Worm (Caenorhabditis elegans): ENCODE results near the gene kup-1.
A peak's percentile ranks its signal among the peaks of the same experiment; 100 is the strongest.

The kup-1 gene

ce11 chrV:12038783-12039182 is 1.9 kb downstream of the kup-1 start:
- TF ChIP-seq ceh-31 (tag; optimal IDR thresholded peaks at IDR 0.05) (peak; percentile 44), elt-2 (tag; optimal IDR thresholded peaks at IDR 0.05) (no peak), tbx-2 (tag; optimal IDR thresholded peaks at IDR 0.05) (peak; percentile 65), unc-86 (tag; optimal IDR thresholded peaks at IDR 0.05) (no peak), zip-5 (tag; optimal IDR thresholded peaks at IDR 0.05) (no peak), unc-55 (GFP tag; optimal IDR thresholded peaks at IDR 0.05) (no peak), C08G9.2 (tag; optimal IDR thresholded peaks at IDR 0.05) (peak; percentile 34), ahr-1 (tag; optimal IDR thresholded peaks at IDR 0.05) (no peak), eyg-1 (tag; optimal IDR thresholded peaks at IDR 0.05) (no peak), pros-1 (tag; optimal IDR thresholded peaks at IDR 0.05) (peak; percentile 46), ceh-34 (tag; optimal IDR thresholded peaks at IDR 0.05) (peak; percentile 37), lim-6 (tag; optimal IDR thresholded peaks at IDR 0.05) (no peak), pat-9 (tag; optimal IDR thresholded peaks at IDR 0.05) (no peak), pqm-1 (tag; optimal IDR thresholded peaks at IDR 0.05) (no peak), ceh-18 (tag; optimal IDR thresholded peaks at IDR 0.05) (peak; percentile 10), madf-2 (tag; optimal IDR thresholded peaks at IDR 0.05) (no peak), sdc-2 (tag; optimal IDR thresholded peaks at IDR 0.05) (peak; percentile 56), gmeb-2 (tag; optimal IDR thresholded peaks at IDR 0.05) (no peak), pha-4 (tag; optimal IDR thresholded peaks at IDR 0.05) (no peak), syd-9 (tag; optimal IDR thresholded peaks at IDR 0.05) (peak; percentile 51), ceh-24 (tag; optimal IDR thresholded peaks at IDR 0.05) (no peak), ceh-2 (tag; optimal IDR thresholded peaks at IDR 0.05) (peak; percentile 42), ceh-48 (tag; optimal IDR thresholded peaks at IDR 0.05) (no peak), hlh-30 (tag; optimal IDR thresholded peaks at IDR 0.05; ENCODE audit: insufficient read depth) (no peak), fax-1 (tag; optimal IDR thresholded peaks at IDR 0.05) (no peak), nhr-11 (tag; optimal IDR thresholded peaks at IDR 0.05) (no peak), mec-3 (tag; optimal IDR thresholded peaks at IDR 0.05; ENCODE audit: borderline replicate concordance) (no peak), ets-4 (tag; optimal IDR thresholded peaks at IDR 0.05) (no peak), sox-4 (tag; optimal IDR thresholded peaks at IDR 0.05) (no peak), hlh-15 (tag; optimal IDR thresholded peaks at IDR 0.05) (no peak), K09A11.1 (tag; optimal IDR thresholded peaks at IDR 0.05; ENCODE audit: insufficient read depth) (no peak), ceh-30 (tag; optimal IDR thresholded peaks at IDR 0.05) (no peak), odd-2 (tag; optimal IDR thresholded peaks at IDR 0.05) (no peak), unc-3 (GFP tag; conservative IDR thresholded peaks at IDR 0.05) (no peak), unc-3 (tag; optimal IDR thresholded peaks at IDR 0.05) (no peak), ceh-45 (GFP tag; IDR thresholded peaks at IDR 0.05) (no peak), fkh-6 (tag; optimal IDR thresholded peaks at IDR 0.05) (no peak), hlh-6 (tag; optimal IDR thresholded peaks at IDR 0.05) (peak; percentile 26), hlh-13 (GFP tag; optimal IDR thresholded peaks at IDR 0.05) (no peak), hlh-8 (tag; optimal IDR thresholded peaks at IDR 0.05) (no peak), nhr-232 (tag; optimal IDR thresholded peaks at IDR 0.05) (no peak), F13H6.1 (tag; optimal IDR thresholded peaks at IDR 0.05) (peak; percentile 33), pag-3 (tag; optimal IDR thresholded peaks at IDR 0.05; ENCODE audit: borderline replicate concordance) (no peak), ref-2 (tag; optimal IDR thresholded peaks at IDR 0.05) (peak; percentile 25), T23F11.4 (GFP tag; optimal IDR thresholded peaks at IDR 0.05) (no peak), ama-1 (optimal IDR thresholded peaks at IDR 0.05) (no peak), Y22D7AL.16 (tag; optimal IDR thresholded peaks at IDR 0.05) (no peak), ceh-22 (tag; optimal IDR thresholded peaks at IDR 0.05) (no peak), tbx-7 (tag; optimal IDR thresholded peaks at IDR 0.05) (no peak)

Data from whole organism, late embryonic.